Fruit fly (Drosophila melanogaster) whole organism, embryonic: Measurements from ENCODE around the gene CG16790.
A peak's percentile ranks its signal among the peaks of the same experiment; 100 is the strongest.

ENCODE experiments used
- Ada2b ChIP-seq: fragments of 200-800 bp; sonication (Bioruptor generic); IDR thresholded peaks from 2 replicates; pipeline ENCODE4 v1.3.6; 2022; ENCODE audit warnings: missing biosample characterization, missing genetic modification characterization
- Adf1 ChIP-seq: fragments of 200-800 bp; sonication (Bioruptor generic); IDR thresholded peaks from 2 replicates; pipeline ENCODE4 v1.3.6; 2022; ENCODE audit warnings: missing biosample characterization, missing genetic modification characterization
- CG10543 ChIP-seq: fragments of 200-800 bp; sonication (Bioruptor generic); optimal IDR thresholded peaks from 3 replicates; lab custom pipeline; 2017; ENCODE audit warnings: missing biosample characterization, mild to moderate bottlenecking, missing genetic modification characterization, moderate library complexity
- CG11398 ChIP-seq: fragments of 200-800 bp; sonication (Bioruptor generic); optimal IDR thresholded peaks from 2 replicates; lab custom pipeline; 2016; ENCODE audit warnings: missing biosample characterization, missing genetic modification characterization
- CG12744 ChIP-seq: fragments of 200-800 bp; sonication (Bioruptor generic); optimal IDR thresholded peaks from 2 replicates; lab custom pipeline; 2016; ENCODE audit warnings: missing biosample characterization, missing genetic modification characterization
- CG14014 ChIP-seq: fragments of 200-800 bp; sonication (Bioruptor generic); IDR thresholded peaks from 2 replicates; pipeline ENCODE4 v1.3.6; 2022; ENCODE audit warnings: missing biosample characterization, missing genetic modification characterization
- CG15479 ChIP-seq: fragments of 200-800 bp; sonication (Bioruptor generic); optimal IDR thresholded peaks from 3 replicates; lab custom pipeline; 2019; ENCODE audit warnings: missing biosample characterization, mild to moderate bottlenecking, missing genetic modification characterization, moderate library complexity
- CG1602 ChIP-seq: fragments of 200-800 bp; sonication (Bioruptor generic); optimal IDR thresholded peaks from 3 replicates; lab custom pipeline; 2016; ENCODE audit warnings: missing biosample characterization, missing genetic modification characterization
- CG2116 ChIP-seq: fragments of 200-800 bp; sonication (Bioruptor generic); optimal IDR thresholded peaks from 3 replicates; lab custom pipeline; 2018; ENCODE audit warnings: missing biosample characterization, mild to moderate bottlenecking, missing genetic modification characterization
- CG3065 ChIP-seq: fragments of 200-800 bp; sonication (Bioruptor generic); optimal IDR thresholded peaks from 2 replicates; lab custom pipeline; 2016; ENCODE audit warnings: missing biosample characterization, missing genetic modification characterization
- CG33557 ChIP-seq: fragments of 200-800 bp; sonication (Bioruptor generic); optimal IDR thresholded peaks from 2 replicates; lab custom pipeline; 2019; ENCODE audit warnings: missing biosample characterization, mild to moderate bottlenecking, missing genetic modification characterization, moderate library complexity
- CG42726 ChIP-seq: fragments of 200-800 bp; sonication (Bioruptor generic); IDR thresholded peaks from 2 replicates; pipeline ENCODE4 v1.3.6; 2022; ENCODE audit warnings: missing biosample characterization, missing genetic modification characterization; ENCODE audit not compliant: partially characterized antibody
- CG4854 ChIP-seq: fragments of 200-800 bp; sonication (Bioruptor generic); optimal IDR thresholded peaks from 2 replicates; lab custom pipeline; 2016; ENCODE audit warnings: missing biosample characterization, missing genetic modification characterization, inconsistent platforms
- CG6254 ChIP-seq: fragments of 200-800 bp; sonication (Bioruptor generic); optimal IDR thresholded peaks from 3 replicates; lab custom pipeline; 2017; ENCODE audit warnings: mild to moderate bottlenecking, missing biosample characterization, missing genetic modification reagents, missing genetic modification characterization
- CG6272 ChIP-seq: fragments of 200-800 bp; sonication (Bioruptor generic); IDR thresholded peaks from 2 replicates; pipeline ENCODE4 v1.3.6; 2022; ENCODE audit warnings: missing biosample characterization, missing genetic modification characterization
- CG7928 ChIP-seq: fragments of 200-800 bp; sonication (Bioruptor generic); optimal IDR thresholded peaks from 2 replicates; lab custom pipeline; 2017; ENCODE audit warnings: missing biosample characterization, mild to moderate bottlenecking, missing genetic modification characterization
- CG8290 ChIP-seq, 3 experiments: fragments of 200-800 bp; sonication (Bioruptor generic); optimal IDR thresholded peaks; 2 replicates each; lab custom pipeline; 2016 to 2019; ENCODE audit warnings: missing biosample characterization in 3 of 3, missing genetic modification characterization in 3 of 3, mild to moderate bottlenecking in 2 of 3, moderate library complexity in 1 of 3
- CG8765 ChIP-seq: fragments of 200-800 bp; sonication (Bioruptor generic); IDR thresholded peaks from 2 replicates; pipeline ENCODE4 v1.3.6; 2022; ENCODE audit warnings: missing biosample characterization, missing genetic modification characterization
- CG9609 ChIP-seq: fragments of 200-800 bp; sonication (Bioruptor generic); optimal IDR thresholded peaks from 3 replicates; lab custom pipeline; 2016; ENCODE audit warnings: missing biosample characterization, missing genetic modification characterization
- CG9817 ChIP-seq: fragments of 200-800 bp; sonication (Bioruptor generic); optimal IDR thresholded peaks from 2 replicates; lab custom pipeline; 2018; ENCODE audit warnings: missing biosample characterization, mild to moderate bottlenecking, missing genetic modification characterization, moderate library complexity
- CTCF ChIP-seq: fragments of 200-800 bp; sonication (Bioruptor generic); optimal IDR thresholded peaks from 2 replicates; lab custom pipeline; 2017; ENCODE audit warnings: missing biosample characterization, mild to moderate bottlenecking, missing genetic modification characterization, moderate library complexity
- Doc3 ChIP-seq: fragments of 200-800 bp; sonication (Bioruptor generic); IDR thresholded peaks from 3 replicates; pipeline ENCODE4 v1.3.6; 2022; ENCODE audit warnings: missing biosample characterization, missing genetic modification characterization; ENCODE audit not compliant: partially characterized antibody
- Gug ChIP-seq: fragments of 200-800 bp; sonication (Bioruptor generic); IDR thresholded peaks from 4 replicates; pipeline ENCODE4 v1.3.6; 2022; ENCODE audit warnings: missing biosample characterization, missing genetic modification characterization
- HHEX ChIP-seq: fragments of 200-800 bp; sonication (Bioruptor generic); optimal IDR thresholded peaks from 3 replicates; lab custom pipeline; 2017; ENCODE audit warnings: missing biosample characterization, mild to moderate bottlenecking, missing genetic modification characterization, missing genetic modification reagents
- HmgZ ChIP-seq: fragments of 200-800 bp; sonication (Bioruptor generic); optimal IDR thresholded peaks from 2 replicates; lab custom pipeline; 2018; ENCODE audit warnings: missing biosample characterization, mild to moderate bottlenecking, missing genetic modification characterization
- Hr3 ChIP-seq: fragments of 200-800 bp; sonication (Bioruptor generic); optimal IDR thresholded peaks from 3 replicates; lab custom pipeline; 2016; ENCODE audit warnings: missing biosample characterization, missing genetic modification characterization
- Hr51 ChIP-seq, 2 experiments: fragments of 200-800 bp; sonication (Bioruptor generic); optimal IDR thresholded peaks; 2 replicates in 1 of 2; 3 replicates in 1 of 2; lab custom pipeline; 2016 to 2018; ENCODE audit warnings: missing biosample characterization in 2 of 2, missing genetic modification characterization in 2 of 2, mild to moderate bottlenecking in 1 of 2, moderate library complexity in 1 of 2
- Hr78 ChIP-seq, 2 experiments: fragments of 200-800 bp in 1 of 2; fragments of >200 bp in 1 of 2; sonication (Bioruptor generic) in 1 of 2; optimal IDR thresholded peaks; 2 replicates each; lab custom pipeline; 2017 to 2019; ENCODE audit warnings: missing biosample characterization in 2 of 2, missing genetic modification characterization in 2 of 2, mild to moderate bottlenecking in 1 of 2, moderate library complexity in 1 of 2
- Hsf ChIP-seq: fragments of 200-800 bp; sonication (Bioruptor generic); optimal IDR thresholded peaks from 3 replicates; lab custom pipeline; 2016; ENCODE audit warnings: missing biosample characterization, missing genetic modification characterization
- Jarid2 ChIP-seq: fragments of 200-800 bp; sonication (Bioruptor generic); optimal IDR thresholded peaks from 3 replicates; lab custom pipeline; 2017; ENCODE audit warnings: mild to moderate bottlenecking, missing biosample characterization, missing genetic modification reagents, missing genetic modification characterization
- MESR4 ChIP-seq: fragments of 200-800 bp; sonication (Bioruptor generic); optimal IDR thresholded peaks from 2 replicates; lab custom pipeline; 2018; ENCODE audit warnings: missing biosample characterization, mild to moderate bottlenecking, missing genetic modification characterization, moderate library complexity
- MTF-1 ChIP-seq: fragments of 200-800 bp; sonication (Bioruptor generic); optimal IDR thresholded peaks from 2 replicates; lab custom pipeline; 2018; ENCODE audit warnings: missing biosample characterization, mild to moderate bottlenecking, missing genetic modification characterization, borderline replicate concordance
- Mad ChIP-seq: fragments of 200-800 bp; sonication (Bioruptor generic); optimal IDR thresholded peaks from 2 replicates; lab custom pipeline; 2016; ENCODE audit warnings: missing biosample characterization, missing genetic modification characterization
- Optix ChIP-seq: fragments of 200-800 bp; sonication (Bioruptor generic); IDR thresholded peaks from 3 replicates; pipeline ENCODE4 v1.3.6; 2022; ENCODE audit warnings: missing biosample characterization, missing genetic modification characterization
- Poxn ChIP-seq: fragments of 200-800 bp; sonication (Bioruptor generic); IDR thresholded peaks from 2 replicates; pipeline ENCODE4 v1.3.6; 2022; ENCODE audit warnings: missing biosample characterization, missing genetic modification characterization
- Rfx ChIP-seq: fragments of 200-800 bp; sonication (Bioruptor generic); IDR thresholded peaks from 2 replicates; pipeline ENCODE4 v1.3.6; 2022; ENCODE audit warnings: missing biosample characterization, missing genetic modification characterization
- Taf1 ChIP-seq: fragments of 200-800 bp; sonication (Bioruptor generic); IDR thresholded peaks from 2 replicates; pipeline ENCODE4 v1.3.6; 2022; ENCODE audit warnings: missing biosample characterization, missing genetic modification characterization
- ab ChIP-seq: fragments of 200-800 bp; sonication (Bioruptor generic); optimal IDR thresholded peaks from 2 replicates; lab custom pipeline; 2016; ENCODE audit warnings: missing biosample characterization, missing genetic modification characterization
- ap ChIP-seq: fragments of 200-800 bp; sonication (Bioruptor generic); IDR thresholded peaks from 2 replicates; pipeline ENCODE4 v1.3.6; 2022; ENCODE audit warnings: missing biosample characterization, missing genetic modification characterization
- ash1 ChIP-seq: fragments of 200-800 bp; sonication (Bioruptor generic); optimal IDR thresholded peaks from 2 replicates; lab custom pipeline; 2018; ENCODE audit warnings: missing biosample characterization, mild to moderate bottlenecking, missing genetic modification characterization
- cg ChIP-seq: fragments of 200-800 bp; sonication (Bioruptor generic); optimal IDR thresholded peaks from 3 replicates; lab custom pipeline; 2019; ENCODE audit warnings: missing biosample characterization, mild to moderate bottlenecking, missing genetic modification characterization, moderate library complexity
- en ChIP-seq: fragments of 200-800 bp; sonication (Bioruptor generic); optimal IDR thresholded peaks from 2 replicates; lab custom pipeline; 2016; ENCODE audit warnings: missing biosample characterization, missing genetic modification characterization
- fd3F ChIP-seq: fragments of 200-800 bp; sonication (Bioruptor generic); optimal IDR thresholded peaks from 2 replicates; lab custom pipeline; 2018; ENCODE audit warnings: missing biosample characterization, mild to moderate bottlenecking, missing genetic modification characterization, moderate library complexity
- fd64A ChIP-seq: fragments of 200-800 bp; sonication (Bioruptor generic); optimal IDR thresholded peaks from 3 replicates; lab custom pipeline; 2018; ENCODE audit warnings: missing biosample characterization, mild to moderate bottlenecking, missing genetic modification characterization
- h ChIP-seq: fragments of >200 bp; optimal IDR thresholded peaks from 2 replicates; lab custom pipeline; 2017
- odd ChIP-seq: fragments of 200-800 bp; sonication (Bioruptor generic); optimal IDR thresholded peaks from 2 replicates; lab custom pipeline; 2017; ENCODE audit warnings: missing biosample characterization, mild to moderate bottlenecking, missing genetic modification characterization
- sd ChIP-seq: fragments of 200-800 bp; sonication (Bioruptor generic); optimal IDR thresholded peaks from 3 replicates; lab custom pipeline; 2018; ENCODE audit warnings: missing biosample characterization, mild to moderate bottlenecking, missing genetic modification characterization, moderate library complexity
- ssp ChIP-seq: fragments of 200-800 bp; sonication (Bioruptor generic); IDR thresholded peaks from 2 replicates; pipeline ENCODE4 v1.3.6; 2022; ENCODE audit warnings: missing biosample characterization, missing genetic modification characterization
- stc ChIP-seq: fragments of 200-800 bp; sonication (Bioruptor generic); IDR thresholded peaks from 2 replicates; pipeline ENCODE4 v1.3.6; 2022; ENCODE audit warnings: missing biosample characterization, missing genetic modification characterization

Gene CG16790

DNA sequence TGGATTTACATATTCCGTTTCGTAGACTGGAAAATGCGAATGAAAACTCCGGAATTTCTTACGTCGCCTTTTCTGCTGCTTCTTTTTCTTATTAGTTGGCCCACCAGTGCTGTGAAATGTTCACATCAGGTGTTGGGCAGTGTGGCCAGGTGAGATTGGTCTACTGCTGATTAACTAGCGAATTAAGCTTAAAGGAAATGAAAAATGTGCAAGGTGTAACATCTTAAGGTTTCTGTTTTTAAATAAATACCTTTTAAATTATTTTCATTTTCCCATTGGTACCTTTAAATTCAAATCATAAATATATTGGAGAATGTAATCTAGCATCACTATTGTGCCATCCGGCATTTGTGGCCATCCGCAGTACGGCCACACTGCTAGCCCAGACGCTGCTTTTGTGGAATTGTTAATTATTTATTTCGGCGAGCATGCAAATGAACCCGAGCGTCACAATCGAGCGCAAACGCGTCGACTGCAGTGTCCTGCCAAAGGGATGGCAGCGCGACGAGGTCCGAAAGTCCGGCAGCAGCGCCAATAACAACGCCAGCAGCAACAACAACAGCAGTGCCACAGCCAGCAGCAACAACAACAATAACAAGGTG, 10.5 kb downstream of the CG16790 start, which contains the start of the genes AP-1mu and MBD-like:
AP-1mu (minus strand) TSS at position 113 of the 602 bp plus-strand sequence.
MBD-like (plus strand) TSS at position 348 of the 602 bp plus-strand sequence.
- TF ChIP-seq Rfx (GFP tag; lab: Robert Waterston, UW) = peak; percentile 76
- no peak for TF ChIP-seq CTCF (GFP tag; lab: Kevin White, UChicago)
- 0 out of 2 replicates have a peak, but pooled peaks have one; percentile 18 for TF ChIP-seq CG14014 (GFP tag; lab: Robert Waterston, UW)
- TF ChIP-seq CG7928 (GFP tag; lab: Kevin White, UChicago) = peak; percentile 6
- no peak for TF ChIP-seq MTF-1 (GFP tag; lab: Kevin White, UChicago)
- no peak for TF ChIP-seq CG12744
- TF ChIP-seq CG4854 = peak; percentile 58
- TF ChIP-seq Hr78 (GFP tag; optimal IDR thresholded peaks at IDR 0.05; lab: Kevin White, UChicago) = no peak
- peak; percentile 9; the same call in 1 of the 3 replicates for TF ChIP-seq Optix
- TF ChIP-seq ab (GFP tag; lab: Kevin White, UChicago) = no peak
- TF ChIP-seq cg = no peak
- TF ChIP-seq ssp (GFP tag; lab: Robert Waterston, UW) = peak; percentile 35; the same call in 1 of the 2 replicates
- TF ChIP-seq Gug = peak; percentile 61; the same call in 3 of the 4 replicates
- TF ChIP-seq CG3065 (GFP tag; lab: Kevin White, UChicago) = no peak
- TF ChIP-seq Hr3 = peak; percentile 66
- TF ChIP-seq CG8765 (GFP tag; lab: Robert Waterston, UW) = peak; percentile 43; the same call in 1 of the 2 replicates
- 0 out of 2 replicates have a peak, but pooled peaks have one; percentile 18 for TF ChIP-seq Ada2b (GFP tag; lab: Robert Waterston, UW)
- TF ChIP-seq odd (GFP tag; lab: Kevin White, UChicago) = no peak
- TF ChIP-seq Hsf = peak; percentile 77
- TF ChIP-seq CG11398 (GFP tag; lab: Kevin White, UChicago) = peak; percentile 34
- TF ChIP-seq Taf1 (GFP tag; lab: Robert Waterston, UW) = peak; percentile 48; the same call in 1 of the 2 replicates
- peak; percentile 80 for TF ChIP-seq HmgZ
- TF ChIP-seq Doc3 (GFP tag; lab: Robert Waterston, UW) = no peak
- TF ChIP-seq fd3F (GFP tag; lab: Kevin White, UChicago) = peak; percentile 39
- no peak for TF ChIP-seq h (lab: Kevin White, UChicago)
- TF ChIP-seq en (GFP tag; lab: Kevin White, UChicago) = peak; percentile 38
- peak; percentile 78 for TF ChIP-seq MESR4 (GFP tag; lab: Kevin White, UChicago)
- no peak for TF ChIP-seq ap (GFP tag; lab: Robert Waterston, UW)
- TF ChIP-seq CG9817 = peak; percentile 60
- peak; percentile 72 for TF ChIP-seq CG2116
- peak; percentile 33; the same call in 1 of the 2 replicates for TF ChIP-seq Adf1 (GFP tag; lab: Robert Waterston, UW)
- no peak for TF ChIP-seq Jarid2 (GFP tag; lab: Kevin White, UChicago)
- TF ChIP-seq CG6272 (GFP tag; lab: Robert Waterston, UW) = peak; percentile 61; the same call in 1 of the 2 replicates
- peak in 1 of 2 experiments; percentile 65 for TF ChIP-seq Hr51 (GFP tag; optimal IDR thresholded peaks at IDR 0.05; lab: Kevin White, UChicago)
- peak; percentile 58 for TF ChIP-seq CG8290 (GFP tag; optimal IDR thresholded peaks at IDR 0.05; lab: Kevin White, UChicago)
- no peak for TF ChIP-seq CG8290 (tag; optimal IDR thresholded peaks at IDR 0.05; lab: Kevin White, UChicago)
- TF ChIP-seq CG1602 (GFP tag; lab: Kevin White, UChicago) = peak; percentile 73
- TF ChIP-seq sd = peak; percentile 80
- TF ChIP-seq CG42726 (GFP tag; lab: Robert Waterston, UW) = 0 out of 2 replicates have a peak, but pooled peaks have one; percentile 3
- TF ChIP-seq CG15479 (GFP tag; lab: Kevin White, UChicago) = peak; percentile 19
- TF ChIP-seq HHEX = peak; percentile 45
- TF ChIP-seq ash1 (GFP tag; lab: Kevin White, UChicago) = no peak
- TF ChIP-seq CG33557 (GFP tag; lab: Kevin White, UChicago) = peak; percentile 53
- TF ChIP-seq Mad = peak; percentile 72
- TF ChIP-seq Poxn (GFP tag; lab: Robert Waterston, UW) = no peak
- no peak for TF ChIP-seq CG6254 (GFP tag; lab: Kevin White, UChicago)
- peak; percentile 62 for TF ChIP-seq CG9609 (GFP tag; lab: Kevin White, UChicago)
- no peak for TF ChIP-seq fd64A
- no peak for TF ChIP-seq stc (GFP tag; lab: Robert Waterston, UW)
- peak; percentile 64 for TF ChIP-seq CG10543 (GFP tag; lab: Kevin White, UChicago)
